Fruit fly (Drosophila melanogaster) whole organism, embryonic: ENCODE results near the gene p-cup.

ENCODE experiments used
- ATbp ChIP-seq: fragments of 200-800 bp; sonication (Bioruptor generic); optimal IDR thresholded peaks from 2 replicates; lab custom pipeline; 2017; ENCODE audit warnings: missing biosample characterization, mild to moderate bottlenecking, missing genetic modification characterization, missing genetic modification reagents
- Abd-B ChIP-seq: fragments of 200-800 bp; sonication (Bioruptor generic); optimal IDR thresholded peaks from 2 replicates; lab custom pipeline; 2018; ENCODE audit warnings: missing biosample characterization, mild to moderate bottlenecking, missing genetic modification characterization, moderate library complexity
- CG1024 ChIP-seq: fragments of 200-800 bp; sonication (Bioruptor generic); IDR thresholded peaks from 2 replicates; pipeline ENCODE4 v1.3.6; 2022; ENCODE audit warnings: missing biosample characterization, missing genetic modification characterization
- CG11456 ChIP-seq: fragments of 200-800 bp; sonication (Bioruptor generic); IDR thresholded peaks from 3 replicates; pipeline ENCODE4 v1.3.6; 2022; ENCODE audit warnings: missing biosample characterization, missing genetic modification characterization
- CG11723 ChIP-seq: fragments of 200-800 bp; sonication (Bioruptor generic); optimal IDR thresholded peaks from 2 replicates; lab custom pipeline; 2017; ENCODE audit warnings: missing biosample characterization, mild to moderate bottlenecking, missing genetic modification characterization
- CG12236 ChIP-seq: fragments of 200-800 bp; sonication (Bioruptor generic); optimal IDR thresholded peaks from 2 replicates; lab custom pipeline; 2016; ENCODE audit warnings: missing biosample characterization, missing genetic modification characterization
- CG14965 ChIP-seq: fragments of 200-800 bp; sonication (Bioruptor generic); optimal IDR thresholded peaks from 2 replicates; lab custom pipeline; 2016; ENCODE audit warnings: missing biosample characterization, missing genetic modification characterization, borderline replicate concordance
- CG15601 ChIP-seq: fragments of 200-800 bp; sonication (Bioruptor generic); optimal IDR thresholded peaks from 3 replicates; lab custom pipeline; 2019; ENCODE audit warnings: missing biosample characterization, mild to moderate bottlenecking, missing genetic modification characterization, moderate library complexity
- CG1602 ChIP-seq: fragments of 200-800 bp; sonication (Bioruptor generic); optimal IDR thresholded peaks from 3 replicates; lab custom pipeline; 2016; ENCODE audit warnings: missing biosample characterization, missing genetic modification characterization
- CG2116 ChIP-seq: fragments of 200-800 bp; sonication (Bioruptor generic); optimal IDR thresholded peaks from 3 replicates; lab custom pipeline; 2018; ENCODE audit warnings: missing biosample characterization, mild to moderate bottlenecking, missing genetic modification characterization
- CG3065 ChIP-seq: fragments of 200-800 bp; sonication (Bioruptor generic); optimal IDR thresholded peaks from 2 replicates; lab custom pipeline; 2016; ENCODE audit warnings: missing biosample characterization, missing genetic modification characterization
- CG42726 ChIP-seq: fragments of 200-800 bp; sonication (Bioruptor generic); IDR thresholded peaks from 2 replicates; pipeline ENCODE4 v1.3.6; 2022; ENCODE audit warnings: missing biosample characterization, missing genetic modification characterization; ENCODE audit not compliant: partially characterized antibody
- CG6254 ChIP-seq: fragments of 200-800 bp; sonication (Bioruptor generic); optimal IDR thresholded peaks from 3 replicates; lab custom pipeline; 2017; ENCODE audit warnings: mild to moderate bottlenecking, missing biosample characterization, missing genetic modification reagents, missing genetic modification characterization
- CG6272 ChIP-seq: fragments of 200-800 bp; sonication (Bioruptor generic); IDR thresholded peaks from 2 replicates; pipeline ENCODE4 v1.3.6; 2022; ENCODE audit warnings: missing biosample characterization, missing genetic modification characterization
- CG7556 ChIP-seq: fragments of 200-800 bp; sonication (Bioruptor generic); optimal IDR thresholded peaks from 2 replicates; lab custom pipeline; 2017; ENCODE audit warnings: missing biosample characterization, mild to moderate bottlenecking, missing genetic modification characterization
- CG7987 ChIP-seq: fragments of 200-800 bp; sonication (Bioruptor generic); optimal IDR thresholded peaks from 2 replicates; lab custom pipeline; 2018; ENCODE audit warnings: missing biosample characterization, mild to moderate bottlenecking, missing genetic modification characterization, moderate library complexity
- CG8944 ChIP-seq: fragments of 200-800 bp; sonication (Bioruptor generic); optimal IDR thresholded peaks from 3 replicates; lab custom pipeline; 2016; ENCODE audit warnings: missing biosample characterization, missing genetic modification characterization
- CG9215 ChIP-seq: fragments of 200-800 bp; sonication (Bioruptor generic); IDR thresholded peaks from 2 replicates; pipeline ENCODE4 v1.3.6; 2022; ENCODE audit warnings: missing biosample characterization, missing genetic modification characterization
- Deaf1 ChIP-seq: fragments of 200-800 bp; optimal IDR thresholded peaks from 3 replicates; lab custom pipeline; 2019; ENCODE audit warnings: missing biosample characterization, mild to moderate bottlenecking, missing genetic modification characterization, moderate library complexity
- Dek ChIP-seq: fragments of 200-800 bp; sonication (Bioruptor generic); optimal IDR thresholded peaks from 3 replicates; lab custom pipeline; 2019; ENCODE audit warnings: missing biosample characterization, mild to moderate bottlenecking, missing genetic modification characterization, moderate library complexity
- Dip2 ChIP-seq: fragments of 200-800 bp; sonication (Bioruptor generic); IDR thresholded peaks from 2 replicates; pipeline ENCODE4 v1.3.6; 2022; ENCODE audit warnings: missing biosample characterization, missing genetic modification characterization
- Ets97D ChIP-seq: fragments of 200-800 bp; sonication (Bioruptor generic); optimal IDR thresholded peaks from 3 replicates; lab custom pipeline; 2016; ENCODE audit warnings: missing biosample characterization, missing genetic modification characterization
- GATAe ChIP-seq: fragments of 200-800 bp; sonication (Bioruptor generic); conservative IDR thresholded peaks from 2 replicates; pipeline ENCODE4 v1.3.6; 2022; ENCODE audit warnings: missing biosample characterization, missing genetic modification characterization
- HmgD ChIP-seq: fragments of 200-800 bp; sonication (Bioruptor generic); optimal IDR thresholded peaks from 3 replicates; lab custom pipeline; 2016; ENCODE audit warnings: missing biosample characterization, missing genetic modification characterization
- Max ChIP-seq: fragments of 200-800 bp; sonication (Bioruptor generic); optimal IDR thresholded peaks from 2 replicates; lab custom pipeline; 2016; ENCODE audit warnings: missing biosample characterization, mild to moderate bottlenecking, missing genetic modification characterization
- Myb ChIP-seq: fragments of 200-800 bp; sonication (Bioruptor generic); optimal IDR thresholded peaks from 2 replicates; lab custom pipeline; 2016; ENCODE audit warnings: missing biosample characterization, missing genetic modification characterization
- NC2β ChIP-seq: fragments of 200-800 bp; sonication (Bioruptor generic); optimal IDR thresholded peaks from 2 replicates; lab custom pipeline; 2016; ENCODE audit warnings: missing biosample characterization, missing genetic modification characterization
- Rfx ChIP-seq: fragments of 200-800 bp; sonication (Bioruptor generic); IDR thresholded peaks from 2 replicates; pipeline ENCODE4 v1.3.6; 2022; ENCODE audit warnings: missing biosample characterization, missing genetic modification characterization
- TFAM ChIP-seq: fragments of 200-800 bp; sonication (Bioruptor generic); optimal IDR thresholded peaks from 2 replicates; lab custom pipeline; 2017; ENCODE audit warnings: missing biosample characterization, missing genetic modification characterization, inconsistent platforms
- ase ChIP-seq: fragments of 200-800 bp; sonication (Bioruptor generic); IDR thresholded peaks from 3 replicates; pipeline ENCODE4 v1.3.6; 2022; ENCODE audit warnings: missing biosample characterization, missing genetic modification characterization
- bigmax ChIP-seq: fragments of 200-800 bp; sonication (Bioruptor generic); optimal IDR thresholded peaks from 2 replicates; lab custom pipeline; 2018; ENCODE audit warnings: missing biosample characterization, mild to moderate bottlenecking, missing genetic modification characterization
- br ChIP-seq: fragments of >200 bp; optimal IDR thresholded peaks from 2 replicates; lab custom pipeline; 2017
- corto ChIP-seq: fragments of 200-800 bp; sonication (Bioruptor generic); optimal IDR thresholded peaks from 2 replicates; lab custom pipeline; 2016; ENCODE audit warnings: missing biosample characterization, mild to moderate bottlenecking, missing genetic modification characterization, moderate library complexity
- da ChIP-seq: fragments of 200-800 bp; sonication (Bioruptor generic); optimal IDR thresholded peaks from 2 replicates; lab custom pipeline; 2016; ENCODE audit warnings: missing biosample characterization, missing genetic modification characterization
- dm ChIP-seq: fragments of 200-800 bp; sonication (Bioruptor generic); optimal IDR thresholded peaks from 3 replicates; lab custom pipeline; 2016; ENCODE audit warnings: missing biosample characterization, missing genetic modification characterization
- ewg ChIP-seq: fragments of 200-800 bp; sonication (Bioruptor generic); optimal IDR thresholded peaks from 3 replicates; lab custom pipeline; 2017; ENCODE audit warnings: mild to moderate bottlenecking, missing biosample characterization, missing genetic modification reagents, missing genetic modification characterization
- h ChIP-seq: fragments of >200 bp; optimal IDR thresholded peaks from 2 replicates; lab custom pipeline; 2017
- hb ChIP-seq: fragments of 200-800 bp; sonication (Bioruptor generic); IDR thresholded peaks from 3 replicates; pipeline ENCODE4 v1.3.6; 2022; ENCODE audit warnings: missing biosample characterization, missing genetic modification characterization; ENCODE audit not compliant: partially characterized antibody
- her ChIP-seq: fragments of 200-800 bp; sonication (Bioruptor generic); optimal IDR thresholded peaks from 2 replicates; lab custom pipeline; 2016; ENCODE audit warnings: missing biosample characterization, missing genetic modification characterization
- kah ChIP-seq: fragments of 200-800 bp; sonication (Bioruptor generic); optimal IDR thresholded peaks from 2 replicates; lab custom pipeline; 2018; ENCODE audit warnings: missing biosample characterization, mild to moderate bottlenecking, missing genetic modification characterization
- kay ChIP-seq: fragments of 200-800 bp; sonication (Bioruptor generic); optimal IDR thresholded peaks from 2 replicates; lab custom pipeline; 2016; ENCODE audit warnings: missing biosample characterization, missing genetic modification characterization
- klu ChIP-seq: fragments of 200-800 bp; sonication (Bioruptor generic); IDR thresholded peaks from 2 replicates; pipeline ENCODE4 v1.3.6; 2022; ENCODE audit warnings: missing biosample characterization, missing genetic modification characterization
- mam ChIP-seq: fragments of 200-800 bp; sonication (Bioruptor generic); optimal IDR thresholded peaks from 3 replicates; lab custom pipeline; 2016; ENCODE audit warnings: missing biosample characterization, missing genetic modification characterization
- nerfin-1 ChIP-seq: fragments of 200-800 bp; sonication (Bioruptor generic); optimal IDR thresholded peaks from 3 replicates; lab custom pipeline; 2019; ENCODE audit warnings: missing biosample characterization, mild to moderate bottlenecking, missing genetic modification characterization, moderate library complexity
- pros ChIP-seq: fragments of 200-800 bp; sonication (Bioruptor generic); optimal IDR thresholded peaks from 3 replicates; lab custom pipeline; 2019; ENCODE audit warnings: missing biosample characterization, mild to moderate bottlenecking, missing genetic modification characterization, moderate library complexity
- sc ChIP-seq, 3 experiments: fragments of >200 bp in 2 of 3; fragments of 200-800 bp in 1 of 3; sonication (Bioruptor generic) in 1 of 3; optimal IDR thresholded peaks; 2 replicates in 2 of 3; 3 replicates in 1 of 3; lab custom pipeline; 2017; ENCODE audit warnings: mild to moderate bottlenecking in 1 of 3, missing biosample characterization in 1 of 3, missing genetic modification characterization in 1 of 3, missing genetic modification reagents in 1 of 3
- scrt ChIP-seq: fragments of 200-800 bp; sonication (Bioruptor generic); optimal IDR thresholded peaks from 2 replicates; lab custom pipeline; 2018; ENCODE audit warnings: missing biosample characterization, mild to moderate bottlenecking, missing genetic modification characterization, moderate library complexity
- slbo ChIP-seq: fragments of 200-800 bp; sonication (Bioruptor generic); IDR thresholded peaks from 2 replicates; pipeline ENCODE4 v1.3.6; 2022; ENCODE audit warnings: missing biosample characterization, missing genetic modification characterization
- sob ChIP-seq: fragments of 200-800 bp; sonication (Bioruptor generic); IDR thresholded peaks from 2 replicates; pipeline ENCODE4 v1.3.6; 2022; ENCODE audit warnings: missing biosample characterization, missing genetic modification characterization
- sug ChIP-seq: fragments of 200-800 bp; optimal IDR thresholded peaks from 2 replicates; lab custom pipeline; 2019; ENCODE audit warnings: missing biosample characterization, mild to moderate bottlenecking, missing genetic modification characterization, moderate library complexity
- toy ChIP-seq: fragments of 200-800 bp; sonication (Bioruptor generic); IDR thresholded peaks from 2 replicates; pipeline ENCODE4 v1.3.6; 2022; ENCODE audit warnings: missing biosample characterization, missing genetic modification characterization
- zfh2 ChIP-seq: fragments of 200-800 bp; sonication (Bioruptor generic); optimal IDR thresholded peaks from 2 replicates; lab custom pipeline; 2016; ENCODE audit warnings: missing biosample characterization, missing genetic modification characterization

The p-cup gene

dm6 chrX:17465523-17465922 lies 16.9 kb upstream of the p-cup start (continued):
- TF ChIP-seq CG1602 = peak; percentile 4
- no peak for TF ChIP-seq bigmax (GFP tag; lab: Kevin White, UChicago)
- TF ChIP-seq Rfx (GFP tag; lab: Robert Waterston, UW) = peak; percentile 74
- TF ChIP-seq da = no peak
- no peak for TF ChIP-seq CG8944
- TF ChIP-seq pros (GFP tag; lab: Kevin White, UChicago) = no peak
- no peak for TF ChIP-seq ewg
- no peak for TF ChIP-seq NC2β (GFP tag; lab: Kevin White, UChicago)
- TF ChIP-seq ATbp (GFP tag; lab: Kevin White, UChicago) = no peak
- TF ChIP-seq zfh2 = peak; percentile 15
- TF ChIP-seq CG15601 (tag; lab: Kevin White, UChicago) = no peak
- no peak for TF ChIP-seq sob (GFP tag; lab: Robert Waterston, UW)
- TF ChIP-seq CG7556 (GFP tag; lab: Kevin White, UChicago) = peak; percentile 4
- no peak for TF ChIP-seq scrt
- TF ChIP-seq hb (GFP tag; lab: Robert Waterston, UW) = no peak
- no peak for TF ChIP-seq Max
- no peak for TF ChIP-seq klu
- TF ChIP-seq nerfin-1 (tag; lab: Kevin White, UChicago) = no peak
- TF ChIP-seq ase (GFP tag; lab: Robert Waterston, UW) = no peak
- no peak for TF ChIP-seq CG14965 (GFP tag; lab: Kevin White, UChicago)
- TF ChIP-seq TFAM (GFP tag; lab: Kevin White, UChicago) = no peak
- TF ChIP-seq dm = no peak
- no peak for TF ChIP-seq CG1024 (GFP tag; lab: Robert Waterston, UW)
- TF ChIP-seq CG3065 (GFP tag; lab: Kevin White, UChicago) = no peak
- no peak for TF ChIP-seq CG6272 (GFP tag; lab: Robert Waterston, UW)
- TF ChIP-seq CG11723 (GFP tag; lab: Kevin White, UChicago) = no peak
- TF ChIP-seq h = no peak
- TF ChIP-seq slbo (GFP tag; lab: Robert Waterston, UW) = peak; percentile 54
- TF ChIP-seq CG6254 (GFP tag; lab: Kevin White, UChicago) = no peak
- no peak for TF ChIP-seq Dip2 (GFP tag; lab: Robert Waterston, UW)
- peak; percentile 65; the same call in 1 of the 3 replicates for TF ChIP-seq CG11456 (GFP tag; lab: Robert Waterston, UW)
- TF ChIP-seq corto (GFP tag; lab: Kevin White, UChicago) = no peak
- no peak for TF ChIP-seq br (lab: Kevin White, UChicago)
- no peak for TF ChIP-seq sc (optimal IDR thresholded peaks at IDR 0.05; lab: Kevin White, UChicago)
- no peak for TF ChIP-seq sc (GFP tag; optimal IDR thresholded peaks at IDR 0.05; lab: Kevin White, UChicago)
- TF ChIP-seq toy = no peak
- TF ChIP-seq CG2116 = no peak
- peak; percentile 9 for TF ChIP-seq her (GFP tag; lab: Kevin White, UChicago)
- no peak for TF ChIP-seq Abd-B (GFP tag; lab: Kevin White, UChicago)
- TF ChIP-seq mam = peak; percentile 50
- TF ChIP-seq CG42726 (GFP tag; lab: Robert Waterston, UW) = no peak
- peak; percentile 50; the same call in 1 of the 2 replicates for TF ChIP-seq CG9215 (GFP tag; lab: Robert Waterston, UW)
- TF ChIP-seq sug (tag; lab: Kevin White, UChicago) = no peak
- TF ChIP-seq Deaf1 = no peak
- no peak for TF ChIP-seq kay (GFP tag; lab: Kevin White, UChicago)
- no peak for TF ChIP-seq Ets97D (GFP tag; lab: Kevin White, UChicago)
- no peak for TF ChIP-seq Myb (GFP tag; lab: Kevin White, UChicago)
- no peak for TF ChIP-seq CG7987 (GFP tag; lab: Kevin White, UChicago)
- no peak for TF ChIP-seq Dek (tag; lab: Kevin White, UChicago)
- TF ChIP-seq GATAe = no peak
- no peak for TF ChIP-seq kah (GFP tag; lab: Kevin White, UChicago)
- no peak for TF ChIP-seq HmgD (GFP tag; lab: Kevin White, UChicago)
- TF ChIP-seq CG12236 = no peak
